Worm (Caenorhabditis elegans) whole organism, late embryonic: ENCODE results near the gene srt-43.
A peak's percentile ranks its signal among the peaks of the same experiment; 100 is the strongest.

Experiments used
- C38D4.7 ChIP-seq: fragments of 200-800 bp; sonication (Bioruptor generic); optimal IDR thresholded peaks from 2 replicates; lab custom pipeline; 2018; ENCODE audit warnings: mild to moderate bottlenecking, missing genetic modification characterization, moderate library complexity, missing compliant biosample characterization
- K02D7.2 ChIP-seq: sonication (generic microtip); optimal IDR thresholded peaks from 2 replicates; lab custom pipeline; 2017; ENCODE audit warnings: mild to moderate bottlenecking, missing genetic modification characterization, missing compliant biosample characterization
- T23F11.4 ChIP-seq: fragments of 200-800 bp; sonication (Bioruptor generic); optimal IDR thresholded peaks from 2 replicates; lab custom pipeline; 2018; ENCODE audit warnings: mild to moderate bottlenecking, missing genetic modification characterization, missing compliant biosample characterization
- Y22D7AL.16 ChIP-seq: sonication (generic microtip); optimal IDR thresholded peaks from 2 replicates; lab custom pipeline; 2016; ENCODE audit warnings: missing genetic modification characterization, missing compliant biosample characterization
- ceh-14 ChIP-seq: sonication (generic microtip); optimal IDR thresholded peaks from 2 replicates; lab custom pipeline; 2016; ENCODE audit warnings: missing genotype, missing genetic modification characterization, missing compliant biosample characterization
- ceh-19 ChIP-seq: fragments of 200-800 bp; sonication (Bioruptor generic); optimal IDR thresholded peaks from 2 replicates; lab custom pipeline; 2018; ENCODE audit warnings: mild to moderate bottlenecking, missing genetic modification characterization, missing compliant biosample characterization
- ceh-2 ChIP-seq: sonication (generic microtip); optimal IDR thresholded peaks from 2 replicates; lab custom pipeline; 2016; ENCODE audit warnings: missing genotype, missing genetic modification characterization, missing compliant biosample characterization
- ceh-22 ChIP-seq: sonication (generic microtip); optimal IDR thresholded peaks from 2 replicates; lab custom pipeline; 2017; ENCODE audit warnings: missing biosample characterization, missing genetic modification characterization
- ceh-24 ChIP-seq: sonication (generic microtip); optimal IDR thresholded peaks from 2 replicates; lab custom pipeline; 2016; ENCODE audit warnings: mild to moderate bottlenecking, missing genetic modification characterization, missing compliant biosample characterization
- ceh-31 ChIP-seq: sonication (generic microtip); optimal IDR thresholded peaks from 2 replicates; lab custom pipeline; 2016; ENCODE audit warnings: missing genetic modification characterization, missing compliant biosample characterization
- ceh-34 ChIP-seq: sonication (generic microtip); optimal IDR thresholded peaks from 2 replicates; lab custom pipeline; 2016; ENCODE audit warnings: mild to moderate bottlenecking, missing genetic modification characterization, missing compliant biosample characterization
- ceh-45 ChIP-seq: fragments of 200-800 bp; sonication (Bioruptor generic); IDR thresholded peaks from 2 replicates; pipeline ENCODE4 v1.3.6; 2022; ENCODE audit warnings: missing genetic modification reagents, missing genetic modification characterization, missing compliant biosample characterization
- ceh-48 ChIP-seq: sonication (generic microtip); optimal IDR thresholded peaks from 2 replicates; lab custom pipeline; 2016; ENCODE audit warnings: missing genetic modification characterization, inconsistent platforms, missing compliant biosample characterization
- ceh-6 ChIP-seq: fragments of 200-800 bp; sonication (Bioruptor generic); optimal IDR thresholded peaks from 2 replicates; lab custom pipeline; 2018; ENCODE audit warnings: mild to moderate bottlenecking, missing genetic modification characterization, missing compliant biosample characterization
- ceh-9 ChIP-seq: sonication (generic microtip); optimal IDR thresholded peaks from 2 replicates; lab custom pipeline; 2016; ENCODE audit warnings: mild to moderate bottlenecking, missing genetic modification characterization, inconsistent platforms, missing compliant biosample characterization
- che-1 ChIP-seq: sonication (generic microtip); optimal IDR thresholded peaks from 2 replicates; lab custom pipeline; 2016; ENCODE audit warnings: mild to moderate bottlenecking, missing genetic modification characterization, missing compliant biosample characterization
- dmd-4 ChIP-seq: sonication (generic microtip); optimal IDR thresholded peaks from 2 replicates; lab custom pipeline; 2016; ENCODE audit warnings: borderline replicate concordance, missing genetic modification characterization, missing compliant biosample characterization
- elt-2 ChIP-seq: sonication (generic microtip); optimal IDR thresholded peaks from 2 replicates; lab custom pipeline; 2016; ENCODE audit warnings: missing genetic modification reagents, missing genetic modification characterization, missing compliant biosample characterization
- elt-4 ChIP-seq: sonication (generic microtip); optimal IDR thresholded peaks from 2 replicates; lab custom pipeline; 2016; ENCODE audit warnings: missing genetic modification characterization, missing compliant biosample characterization
- fkh-6 ChIP-seq: sonication (generic microtip); optimal IDR thresholded peaks from 2 replicates; lab custom pipeline; 2016; ENCODE audit warnings: missing genetic modification characterization, missing compliant biosample characterization
- hlh-30 ChIP-seq: sonication (generic microtip); optimal IDR thresholded peaks from 2 replicates; lab custom pipeline; 2017; ENCODE audit warnings: antibody characterized with exemption, missing genetic modification characterization, missing compliant biosample characterization; ENCODE audit not compliant: insufficient read depth
- hlh-6 ChIP-seq: sonication (generic microtip); optimal IDR thresholded peaks from 2 replicates; lab custom pipeline; 2016; ENCODE audit warnings: missing genotype, missing genetic modification characterization, missing compliant biosample characterization
- hlh-8 ChIP-seq: sonication (generic microtip); optimal IDR thresholded peaks from 2 replicates; lab custom pipeline; 2016; ENCODE audit warnings: missing genotype, missing genetic modification characterization, missing compliant biosample characterization
- lin-11 ChIP-seq: fragments of 200-800 bp; sonication (Bioruptor generic); optimal IDR thresholded peaks from 2 replicates; lab custom pipeline; 2018; ENCODE audit warnings: mild to moderate bottlenecking, missing genetic modification characterization, missing compliant biosample characterization
- madf-2 ChIP-seq: sonication (generic microtip); optimal IDR thresholded peaks from 2 replicates; lab custom pipeline; 2017; ENCODE audit warnings: missing genetic modification characterization, missing compliant biosample characterization
- nhr-232 ChIP-seq: sonication (generic microtip); optimal IDR thresholded peaks from 2 replicates; lab custom pipeline; 2016; ENCODE audit warnings: missing genetic modification characterization, missing compliant biosample characterization
- odd-2 ChIP-seq: sonication (generic microtip); optimal IDR thresholded peaks from 2 replicates; lab custom pipeline; 2017; ENCODE audit warnings: antibody characterized with exemption, mild to moderate bottlenecking, missing genetic modification characterization, missing compliant biosample characterization
- pat-9 ChIP-seq: fragments of 200-800 bp; sonication (Bioruptor generic); optimal IDR thresholded peaks from 2 replicates; lab custom pipeline; 2018; ENCODE audit warnings: mild to moderate bottlenecking, missing genetic modification characterization, moderate library complexity, missing compliant biosample characterization
- pax-1 ChIP-seq: fragments of 150-350 bp; optimal IDR thresholded peaks from 2 replicates; lab custom pipeline; 2014; ENCODE audit warnings: missing biosample characterization, missing genetic modification characterization
- pha-4 ChIP-seq: fragments of 150-350 bp; optimal IDR thresholded peaks from 2 replicates; lab custom pipeline; 2018; ENCODE audit warnings: missing biosample characterization, missing genetic modification reagents, missing genetic modification characterization
- pqm-1 ChIP-seq: sonication (generic microtip); optimal IDR thresholded peaks from 2 replicates; lab custom pipeline; 2016; ENCODE audit warnings: missing genetic modification characterization, missing compliant biosample characterization
- pros-1 ChIP-seq: fragments of 150-350 bp; optimal IDR thresholded peaks from 2 replicates; lab custom pipeline; 2014; ENCODE audit warnings: missing biosample characterization, missing genetic modification reagents, missing genetic modification characterization
- ref-2 ChIP-seq: sonication (generic microtip); optimal IDR thresholded peaks from 2 replicates; lab custom pipeline; 2016; ENCODE audit warnings: missing genetic modification characterization, missing compliant biosample characterization
- sox-4 ChIP-seq: sonication (generic microtip); optimal IDR thresholded peaks from 2 replicates; lab custom pipeline; 2017; ENCODE audit warnings: mild to moderate bottlenecking, missing genetic modification characterization, inconsistent platforms, missing compliant biosample characterization
- tbx-2 ChIP-seq: sonication (generic microtip); optimal IDR thresholded peaks from 2 replicates; lab custom pipeline; 2016; ENCODE audit warnings: missing genetic modification characterization, missing compliant biosample characterization
- ttx-3 ChIP-seq: sonication (generic microtip); optimal IDR thresholded peaks from 2 replicates; lab custom pipeline; 2016; ENCODE audit warnings: missing genetic modification reagents, missing genetic modification characterization, missing compliant biosample characterization
- unc-3 ChIP-seq, 2 experiments: fragments of 200-800 bp in 1 of 2; sonication (Bioruptor generic) in 1 of 2; sonication (generic microtip) in 1 of 2; conservative IDR thresholded peaks in 1 of 2; optimal IDR thresholded peaks in 1 of 2; 2 replicates each; pipeline versions ENCODE4 v1.3.6 to Lab custom; 2016 to 2022; ENCODE audit warnings: missing compliant biosample characterization in 2 of 2, missing genetic modification characterization in 2 of 2, missing genetic modification reagents in 1 of 2
- unc-42 ChIP-seq: sonication (generic microtip); optimal IDR thresholded peaks from 2 replicates; lab custom pipeline; 2016; ENCODE audit warnings: missing genotype, missing genetic modification characterization, missing compliant biosample characterization
- unc-55 ChIP-seq: sonication (generic microtip); optimal IDR thresholded peaks from 2 replicates; lab custom pipeline; 2017; ENCODE audit warnings: missing biosample characterization, missing genetic modification reagents, missing genetic modification characterization
- unc-86 ChIP-seq: sonication (generic microtip); optimal IDR thresholded peaks from 2 replicates; lab custom pipeline; 2016; ENCODE audit warnings: missing genetic modification characterization, missing compliant biosample characterization
- ztf-16 ChIP-seq: sonication (generic microtip); optimal IDR thresholded peaks from 2 replicates; lab custom pipeline; 2017; ENCODE audit warnings: missing genetic modification characterization, missing compliant biosample characterization

Gene srt-43

ce11 chrV:12792752-12793151 lies 23.7 kb downstream of the srt-43 start, which contains the start of gene ugt-5:
Gene ugt-5 (minus strand): TSS chrV:12792965.
- TF ChIP-seq nhr-232 (tag; lab: Kevin White, UChicago) (no peak), ceh-14 (no peak), ceh-9 (tag; lab: Kevin White, UChicago) (no peak), Y22D7AL.16 (tag; lab: Kevin White, UChicago) (no peak), che-1 (tag; lab: Kevin White, UChicago) (no peak), ceh-19 (no peak), unc-3 (GFP tag; conservative IDR thresholded peaks at IDR 0.05; lab: Robert Waterston, UW) (no peak), unc-3 (tag; optimal IDR thresholded peaks at IDR 0.05; lab: Kevin White, UChicago) (no peak), ceh-6 (GFP tag; lab: Kevin White, UChicago) (no peak), pqm-1 (tag; lab: Kevin White, UChicago) (no peak), ceh-45 (GFP tag; lab: Robert Waterston, UW) (no peak), elt-2 (tag; lab: Kevin White, UChicago) (no peak), hlh-6 (tag; lab: Kevin White, UChicago) (no peak), hlh-30 (no peak), dmd-4 (tag; lab: Kevin White, UChicago) (no peak), ceh-34 (no peak), unc-55 (GFP tag; lab: Kevin White, UChicago) (no peak), ceh-48 (no peak), madf-2 (tag; lab: Kevin White, UChicago) (no peak), ceh-31 (tag; lab: Kevin White, UChicago) (no peak)

ce11 chrV:12795196-12795595 lies 26.1 kb downstream of the srt-43 start, which contains the start of gene ugt-4:
Gene ugt-4 (minus strand): TSS chrV:12795336.
- TF ChIP-seq K02D7.2 (tag; lab: Kevin White, UChicago) (no peak), elt-4 (no peak), pha-4 (tag; lab: Kevin White, UChicago) (no peak), elt-2 (tag; lab: Kevin White, UChicago) (peak; percentile 21)

ce11 chrV:12795927-12796326 lies 26.9 kb downstream of the srt-43 start:
- TF ChIP-seq elt-2 (tag; lab: Kevin White, UChicago): peak; percentile 16
- no peak for TF ChIP-seq fkh-6

- TF ChIP-seq che-1 (tag; lab: Kevin White, UChicago) (no peak), ztf-16 (tag; lab: Kevin White, UChicago) (no peak), sox-4 (tag; lab: Kevin White, UChicago) (no peak), dmd-4 (tag; lab: Kevin White, UChicago) (no peak), odd-2 (tag; lab: Kevin White, UChicago) (no peak), K02D7.2 (tag; lab: Kevin White, UChicago) (no peak), C38D4.7 (no peak), Y22D7AL.16 (tag; lab: Kevin White, UChicago) (no peak)
Observed at ce11 chrV:12796908-12797490, 28.0 kb downstream of the srt-43 start.

ce11 chrV:12797992-12798391 lies 28.9 kb downstream of the srt-43 start, which contains the start of gene ugt-6:
Gene ugt-6 (minus strand): TSS chrV:12798224.
- TF ChIP-seq pat-9 (tag; lab: Kevin White, UChicago) (no peak), ceh-6 (GFP tag; lab: Kevin White, UChicago) (no peak), madf-2 (tag; lab: Kevin White, UChicago) (no peak), ceh-24 (tag; lab: Kevin White, UChicago) (no peak), elt-2 (tag; lab: Kevin White, UChicago) (no peak), pros-1 (no peak), lin-11 (tag; lab: Kevin White, UChicago) (no peak), ttx-3 (tag; lab: Kevin White, UChicago) (no peak), hlh-6 (tag; lab: Kevin White, UChicago) (no peak), unc-42 (tag; lab: Kevin White, UChicago) (no peak), unc-55 (GFP tag; lab: Kevin White, UChicago) (no peak), ref-2 (tag; lab: Kevin White, UChicago) (no peak), ceh-22 (tag; lab: Kevin White, UChicago) (no peak), unc-86 (tag; lab: Kevin White, UChicago) (no peak), hlh-8 (tag; lab: Kevin White, UChicago) (no peak), T23F11.4 (GFP tag; lab: Kevin White, UChicago) (no peak), ceh-2 (no peak), pax-1 (tag; lab: Kevin White, UChicago) (no peak), tbx-2 (tag; lab: Kevin White, UChicago) (no peak), pqm-1 (tag; lab: Kevin White, UChicago) (no peak)
- TF ChIP-seq, all 69 proteins: peak for 0
